Fruit fly (Drosophila melanogaster): ENCODE data around the gene Dhc93AB.

- TF ChIP-seq fd96Ca (GFP tag; IDR thresholded peaks at IDR 0.05) (no peak), CG13204 (GFP tag; optimal IDR thresholded peaks at IDR 0.05) (no peak), CG12605 (GFP tag; IDR thresholded peaks at IDR 0.05) (no peak), CG14655 (GFP tag; optimal IDR thresholded peaks at IDR 0.05) (no peak), Snoo (tag; optimal IDR thresholded peaks at IDR 0.05) (no peak), rn (GFP tag; IDR thresholded peaks at IDR 0.05) (no peak), CG9948 (tag; optimal IDR thresholded peaks at IDR 0.05) (no peak), CG8159 (tag; optimal IDR thresholded peaks at IDR 0.05) (no peak), gl (tag; optimal IDR thresholded peaks at IDR 0.05) (no peak), Pif1B (GFP tag; optimal IDR thresholded peaks at IDR 0.05) (no peak), CG34367 (tag; optimal IDR thresholded peaks at IDR 0.05) (no peak), CG8301 (tag; optimal IDR thresholded peaks at IDR 0.05) (no peak)
These were observed 29.7 kb upstream of the Dhc93AB start for dm6 chr3R:21071943-21072500.

All from whole organism, pupa.